Worm (Caenorhabditis elegans): Measurements from ENCODE around the gene srab-26.

The srab-26 gene

ce11 chrV:9921288-9921687, 42.0 kb upstream of the srab-26 start, which contains the start of gene ceh-75:
ceh-75 (plus strand) TSS chrV:9921337.
- no peak for TF ChIP-seq tbx-2 (tag; optimal IDR thresholded peaks at IDR 0.05)
- no peak for TF ChIP-seq ceh-22 (tag; optimal IDR thresholded peaks at IDR 0.05)
- TF ChIP-seq K09A11.1 (tag; optimal IDR thresholded peaks at IDR 0.05; ENCODE audit: insufficient read depth) = no peak
- TF ChIP-seq rnt-1 (tag; optimal IDR thresholded peaks at IDR 0.05) = no peak
- no peak for TF ChIP-seq ceh-48 (tag; optimal IDR thresholded peaks at IDR 0.05)
- no peak for TF ChIP-seq dmd-4 (tag; optimal IDR thresholded peaks at IDR 0.05; ENCODE audit: borderline replicate concordance)
- no peak for TF ChIP-seq pax-1 (tag; optimal IDR thresholded peaks at IDR 0.05)
- TF ChIP-seq nhr-232 (tag; optimal IDR thresholded peaks at IDR 0.05) = no peak
- no peak for TF ChIP-seq pha-2 (tag; optimal IDR thresholded peaks at IDR 0.05)
- TF ChIP-seq ceh-34 (tag; optimal IDR thresholded peaks at IDR 0.05) = no peak
- no peak for TF ChIP-seq syd-9 (tag; optimal IDR thresholded peaks at IDR 0.05)
- no peak for TF ChIP-seq hlh-13 (GFP tag; optimal IDR thresholded peaks at IDR 0.05)
- no peak for TF ChIP-seq ceh-31 (tag; optimal IDR thresholded peaks at IDR 0.05)
- TF ChIP-seq Y22D7AL.16 (tag; optimal IDR thresholded peaks at IDR 0.05) = no peak
- TF ChIP-seq ceh-2 (tag; optimal IDR thresholded peaks at IDR 0.05) = no peak
- TF ChIP-seq ttx-3 (tag; optimal IDR thresholded peaks at IDR 0.05) = no peak
- TF ChIP-seq fax-1 (tag; optimal IDR thresholded peaks at IDR 0.05) = no peak

DNA sequence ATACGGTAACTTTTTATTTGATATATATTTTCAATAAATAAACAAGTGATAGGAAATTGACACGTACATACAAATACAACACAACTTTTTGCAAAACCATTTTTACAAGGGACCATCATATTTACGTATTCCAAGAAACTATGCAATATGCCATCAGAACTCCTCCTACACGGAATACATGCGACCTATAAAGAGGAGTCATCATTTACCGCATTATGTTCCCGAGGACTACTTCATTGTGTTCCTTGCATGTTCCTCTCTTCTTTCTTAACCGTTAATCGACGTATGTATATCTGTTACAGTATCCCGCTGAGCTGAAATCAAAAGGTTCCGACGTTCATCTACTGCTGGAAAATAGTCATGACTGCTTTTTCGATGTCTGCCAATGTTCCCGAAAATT, 39.1 kb upstream of the srab-26 start, which contains the start of gene C50H2.5:
TSS of gene C50H2.5 (plus strand) at position 301 of the 400 bp plus-strand sequence.
- TF ChIP-seq odd-2 (tag; optimal IDR thresholded peaks at IDR 0.05) (no peak), C38D4.7 (GFP tag; optimal IDR thresholded peaks at IDR 0.05) (no peak), ceh-30 (tag; optimal IDR thresholded peaks at IDR 0.05) (no peak), hlh-8 (tag; optimal IDR thresholded peaks at IDR 0.05) (no peak), fkh-6 (tag; optimal IDR thresholded peaks at IDR 0.05) (no peak), npax-4 (tag; optimal IDR thresholded peaks at IDR 0.05) (no peak), hlh-30 (tag; optimal IDR thresholded peaks at IDR 0.05; ENCODE audit: insufficient read depth) (no peak), ceh-14 (tag; optimal IDR thresholded peaks at IDR 0.05) (no peak), tbx-7 (tag; optimal IDR thresholded peaks at IDR 0.05) (no peak)

ce11 chrV:9916665-9917064, 37.4 kb upstream of the srab-26 start, which contains the start of gene C50H2.4:
C50H2.4 (plus strand) TSS chrV:9916965.
- TF ChIP-seq ets-4 (tag; optimal IDR thresholded peaks at IDR 0.05) (no peak), nhr-232 (tag; optimal IDR thresholded peaks at IDR 0.05) (no peak), T23F11.4 (GFP tag; optimal IDR thresholded peaks at IDR 0.05) (no peak), gmeb-2 (tag; optimal IDR thresholded peaks at IDR 0.05) (no peak), pat-9 (tag; optimal IDR thresholded peaks at IDR 0.05) (no peak), unc-42 (tag; optimal IDR thresholded peaks at IDR 0.05) (no peak), ceh-34 (tag; optimal IDR thresholded peaks at IDR 0.05) (no peak), npax-4 (tag; optimal IDR thresholded peaks at IDR 0.05) (no peak), K02D7.2 (tag; optimal IDR thresholded peaks at IDR 0.05) (no peak), F13H6.1 (tag; optimal IDR thresholded peaks at IDR 0.05) (no peak)

DNA sequence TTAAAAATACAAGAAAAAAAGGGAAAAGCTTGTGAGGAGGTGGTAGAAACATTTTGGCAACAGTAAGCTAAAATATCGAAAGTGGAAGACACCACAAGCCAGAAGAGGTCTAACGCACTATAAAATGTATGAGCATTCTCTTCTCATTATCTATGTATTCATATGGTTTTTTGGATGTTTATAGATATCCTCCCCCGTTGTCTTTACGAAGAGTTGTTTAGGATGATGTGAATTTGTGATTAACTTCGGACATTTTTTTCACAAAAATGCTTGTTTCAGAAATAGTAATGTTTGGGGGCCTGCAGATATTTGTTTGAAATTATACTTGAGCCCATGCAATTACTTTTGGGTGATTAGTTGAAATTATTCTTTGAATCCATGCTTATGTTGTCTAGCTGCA, 35.7 kb upstream of the srab-26 start, which contains the start of gene mec-9:
TSS of gene mec-9 (minus strand) at position 101 of the 400 bp plus-strand sequence.
- TF ChIP-seq T23F11.4 (GFP tag; optimal IDR thresholded peaks at IDR 0.05) = no peak

- TF ChIP-seq nhr-232 (tag; optimal IDR thresholded peaks at IDR 0.05) (no peak), sox-2 (GFP tag; IDR thresholded peaks at IDR 0.05) (no peak), hlh-15 (tag; optimal IDR thresholded peaks at IDR 0.05) (no peak), ref-2 (tag; optimal IDR thresholded peaks at IDR 0.05) (no peak), unc-55 (GFP tag; optimal IDR thresholded peaks at IDR 0.05) (no peak), elt-4 (tag; optimal IDR thresholded peaks at IDR 0.05) (no peak), odd-2 (tag; optimal IDR thresholded peaks at IDR 0.05) (no peak), C38D4.7 (GFP tag; optimal IDR thresholded peaks at IDR 0.05) (no peak), ceh-18 (tag; optimal IDR thresholded peaks at IDR 0.05) (no peak), sox-4 (tag; optimal IDR thresholded peaks at IDR 0.05) (no peak), pros-1 (tag; optimal IDR thresholded peaks at IDR 0.05) (no peak), unc-86 (tag; optimal IDR thresholded peaks at IDR 0.05) (no peak), elt-2 (tag; optimal IDR thresholded peaks at IDR 0.05) (no peak), madf-2 (tag; optimal IDR thresholded peaks at IDR 0.05) (no peak), ceh-14 (tag; optimal IDR thresholded peaks at IDR 0.05) (no peak), pha-4 (tag; optimal IDR thresholded peaks at IDR 0.05) (no peak), pha-2 (tag; optimal IDR thresholded peaks at IDR 0.05) (no peak), eyg-1 (tag; optimal IDR thresholded peaks at IDR 0.05) (no peak), ceh-48 (tag; optimal IDR thresholded peaks at IDR 0.05) (no peak), ceh-19 (GFP tag; optimal IDR thresholded peaks at IDR 0.05) (no peak)
Observed at ce11 chrV:9913863-9914262, 34.6 kb upstream of the srab-26 start, which contains the start of gene fipr-10. fipr-10 (plus strand) TSS chrV:9914163.

Measured in whole organism, late embryonic.